Worm (Caenorhabditis elegans) whole organism, early embryonic: ENCODE data around the gene tra-3.

Experiments used
- ets-7 ChIP-seq: sonication (generic microtip); optimal IDR thresholded peaks from 2 replicates; lab custom pipeline; 2016; ENCODE audit warnings: missing genotype, missing genetic modification characterization, missing compliant biosample characterization
- sea-1 ChIP-seq: fragments of 200-800 bp; sonication (Bioruptor generic); conservative IDR thresholded peaks from 2 replicates; pipeline ENCODE4 v1.3.6; 2022; ENCODE audit warnings: missing genetic modification characterization, missing compliant biosample characterization

DNA sequence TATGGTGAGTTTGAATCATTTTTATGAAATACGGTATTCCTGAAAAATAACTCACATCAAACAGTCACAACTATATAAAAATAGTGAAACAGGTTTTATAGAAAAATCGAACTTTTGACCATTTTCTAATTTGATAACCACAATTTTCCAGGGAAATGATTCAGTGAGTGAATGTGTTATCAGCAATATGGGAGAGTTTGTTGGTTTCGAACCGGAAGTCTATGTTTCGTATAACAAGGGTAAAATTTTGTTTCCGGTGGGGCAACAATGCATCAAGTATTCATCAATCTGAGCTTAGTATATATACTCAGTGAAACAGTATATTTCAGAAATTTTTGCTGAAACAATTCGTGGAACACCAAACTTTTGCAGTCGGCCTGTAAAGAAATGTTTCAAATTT lies 39.4 kb upstream of the tra-3 start:
- TF ChIP-seq ets-7 (tag; lab: Kevin White, UChicago) (no peak), sea-1 (GFP tag; lab: Robert Waterston, UW) (no peak)
